Fruit fly (Drosophila melanogaster): Measurements from ENCODE around the gene gnu.

gnu gene

dm6 chr3L:14780187-14780586 lies 23.0 kb downstream of the gnu start (continued):
- TF ChIP-seq CG8281 (tag; optimal IDR thresholded peaks at IDR 0.05), result no peak
- peak; percentile 27 for TF ChIP-seq CG5180 (GFP tag; optimal IDR thresholded peaks at IDR 0.05)
- TF ChIP-seq org-1 (GFP tag; optimal IDR thresholded peaks at IDR 0.05), result peak; percentile 32
- no peak for TF ChIP-seq CG8089 (GFP tag; optimal IDR thresholded peaks at IDR 0.05)
- no peak for TF ChIP-seq Ssrp (tag; optimal IDR thresholded peaks at IDR 0.05)
- TF ChIP-seq insv (GFP tag; optimal IDR thresholded peaks at IDR 0.05), result no peak
- no peak for TF ChIP-seq CG9797 (GFP tag; optimal IDR thresholded peaks at IDR 0.05)
- TF ChIP-seq D19A (tag; optimal IDR thresholded peaks at IDR 0.05), result peak; percentile 12
- 0 out of 4 replicates have a peak, but pooled peaks have one; percentile 17 for TF ChIP-seq chinmo (GFP tag; IDR thresholded peaks at IDR 0.05; ENCODE audit: partially characterized antibody)
- peak; percentile 40 for TF ChIP-seq PHDP (tag; optimal IDR thresholded peaks at IDR 0.05)
- peak; percentile 1 for TF ChIP-seq YL-1 (GFP tag; optimal IDR thresholded peaks at IDR 0.05)
- TF ChIP-seq CG1529 (GFP tag; optimal IDR thresholded peaks at IDR 0.05), result peak; percentile 17
- TF ChIP-seq CG11247 (GFP tag; IDR thresholded peaks at IDR 0.05), result no peak
- no peak for TF ChIP-seq Side (GFP tag; optimal IDR thresholded peaks at IDR 0.05)
- no peak for TF ChIP-seq chn (GFP tag; optimal IDR thresholded peaks at IDR 0.05)
- TF ChIP-seq trh (GFP tag; optimal IDR thresholded peaks at IDR 0.05), result no peak
- TF ChIP-seq row (GFP tag; IDR thresholded peaks at IDR 0.05), result no peak
- peak; percentile 34 for TF ChIP-seq CG17186 (GFP tag; optimal IDR thresholded peaks at IDR 0.05)
- TF ChIP-seq Trl (optimal IDR thresholded peaks at IDR 0.05), result no peak
- TF ChIP-seq Trl (GFP tag; optimal IDR thresholded peaks at IDR 0.05), result peak; percentile 11
- peak; percentile 44 for TF ChIP-seq schlank (tag; optimal IDR thresholded peaks at IDR 0.05)
- TF ChIP-seq Blimp-1 (GFP tag; optimal IDR thresholded peaks at IDR 0.05), result peak; percentile 20
- TF ChIP-seq so (GFP tag; IDR thresholded peaks at IDR 0.05), result peak; percentile 46; the same call in 1 of the 3 replicates
- peak; percentile 8 for TF ChIP-seq HmgZ (tag; optimal IDR thresholded peaks at IDR 0.05)
- TF ChIP-seq kay (GFP tag; optimal IDR thresholded peaks at IDR 0.05), result peak; percentile 5
- peak; percentile 58 for TF ChIP-seq CG18599 (GFP tag; optimal IDR thresholded peaks at IDR 0.05)
- TF ChIP-seq MTF-1 (GFP tag; optimal IDR thresholded peaks at IDR 0.05; ENCODE audit: borderline replicate concordance), result peak; percentile 79
- TF ChIP-seq D (optimal IDR thresholded peaks at IDR 0.05), result no peak
- peak; percentile 22 for TF ChIP-seq D (GFP tag; optimal IDR thresholded peaks at IDR 0.05)
- no peak for TF ChIP-seq esg (GFP tag; conservative IDR thresholded peaks at IDR 0.05)
- peak; percentile 44; the same call in 1 of the 2 replicates for TF ChIP-seq Atf6 (GFP tag; IDR thresholded peaks at IDR 0.05)
- no peak for TF ChIP-seq CG1024 (GFP tag; IDR thresholded peaks at IDR 0.05)
- TF ChIP-seq CG13123 (GFP tag; optimal IDR thresholded peaks at IDR 0.05), result peak; percentile 34
- 0 out of 3 replicates have a peak, but pooled peaks have one; percentile 12 for TF ChIP-seq z (GFP tag; IDR thresholded peaks at IDR 0.05)
- peak; percentile 2 for TF ChIP-seq Six4 (GFP tag; optimal IDR thresholded peaks at IDR 0.05)
- no peak for TF ChIP-seq CG10366 (GFP tag; IDR thresholded peaks at IDR 0.05)
- TF ChIP-seq CG13424 (tag; optimal IDR thresholded peaks at IDR 0.05), result peak; percentile 13
- TF ChIP-seq Adf1 (GFP tag; IDR thresholded peaks at IDR 0.05), result no peak
- no peak for TF ChIP-seq E2f1 (GFP tag; IDR thresholded peaks at IDR 0.05)
- peak; percentile 87 for TF ChIP-seq sens (GFP tag)
- peak; percentile 11 for TF ChIP-seq CG11398 (GFP tag; optimal IDR thresholded peaks at IDR 0.05)
- TF ChIP-seq sc (optimal IDR thresholded peaks at IDR 0.05), result no peak
- peak; percentile 49 for TF ChIP-seq sc (GFP tag; optimal IDR thresholded peaks at IDR 0.05)
- TF ChIP-seq Sox100B (GFP tag; optimal IDR thresholded peaks at IDR 0.05), result peak; percentile 42
- TF ChIP-seq HLH3B (GFP tag; IDR thresholded peaks at IDR 0.05), result peak; percentile 59; the same call in 1 of the 2 replicates
- peak; percentile 50 for TF ChIP-seq CG10209 (GFP tag; optimal IDR thresholded peaks at IDR 0.05)
- no peak for TF ChIP-seq CG6654 (GFP tag; optimal IDR thresholded peaks at IDR 0.05)
- TF ChIP-seq tup (GFP tag; optimal IDR thresholded peaks at IDR 0.05), result peak; percentile 18
- peak; percentile 64 for TF ChIP-seq CG13296 (GFP tag; optimal IDR thresholded peaks at IDR 0.05)
- TF ChIP-seq sima (GFP tag; optimal IDR thresholded peaks at IDR 0.05), result peak; percentile 6
- no peak for TF ChIP-seq eyg (GFP tag; optimal IDR thresholded peaks at IDR 0.05)
- peak; percentile 47 for TF ChIP-seq seq (GFP tag; IDR thresholded peaks at IDR 0.05)

Measured in whole organism, embryonic.